Worm (Caenorhabditis elegans) whole organism, L4 larva: ENCODE data around the gene nuo-4.

Experiments
- Y105C5A.15 ChIP-seq: fragments of 200-800 bp; sonication (Bioruptor generic); IDR thresholded peaks from 2 replicates; pipeline ENCODE4 v1.3.6; 2022; ENCODE audit warnings: missing genetic modification characterization, missing compliant biosample characterization
- lin-13 ChIP-seq: fragments of 150-350 bp; optimal IDR thresholded peaks from 2 replicates; lab custom pipeline; 2014; ENCODE audit warnings: missing biosample characterization, missing genetic modification reagents, missing genetic modification characterization
- nhr-237 ChIP-seq: sonication (generic microtip); optimal IDR thresholded peaks from 2 replicates; lab custom pipeline; 2017; ENCODE audit warnings: missing biosample characterization, missing genetic modification characterization
- nhr-77 ChIP-seq: fragments of 150-350 bp; optimal IDR thresholded peaks from 2 replicates; lab custom pipeline; 2014; ENCODE audit warnings: missing biosample characterization, missing genetic modification characterization
- snpc-4 ChIP-seq: fragments of 150-350 bp; optimal IDR thresholded peaks from 2 replicates; lab custom pipeline; 2014; ENCODE audit warnings: missing biosample characterization, missing genetic modification characterization
- unc-39 ChIP-seq: sonication (generic microtip); optimal IDR thresholded peaks from 2 replicates; lab custom pipeline; 2017; ENCODE audit warnings: missing biosample characterization, missing genetic modification characterization
- unc-62 ChIP-seq, 3 experiments: fragments of 150-350 bp in 1 of 3; sonication (generic microtip); optimal IDR thresholded peaks in 2 of 3; peaks in 1 of 3; 1 replicate in 1 of 3; 2 replicates in 2 of 3; lab custom pipeline; 2014 to 2017; ENCODE audit warnings: missing biosample characterization in 3 of 3, missing genetic modification characterization in 3 of 3, missing genetic modification reagents in 3 of 3, missing genotype in 1 of 3

DNA sequence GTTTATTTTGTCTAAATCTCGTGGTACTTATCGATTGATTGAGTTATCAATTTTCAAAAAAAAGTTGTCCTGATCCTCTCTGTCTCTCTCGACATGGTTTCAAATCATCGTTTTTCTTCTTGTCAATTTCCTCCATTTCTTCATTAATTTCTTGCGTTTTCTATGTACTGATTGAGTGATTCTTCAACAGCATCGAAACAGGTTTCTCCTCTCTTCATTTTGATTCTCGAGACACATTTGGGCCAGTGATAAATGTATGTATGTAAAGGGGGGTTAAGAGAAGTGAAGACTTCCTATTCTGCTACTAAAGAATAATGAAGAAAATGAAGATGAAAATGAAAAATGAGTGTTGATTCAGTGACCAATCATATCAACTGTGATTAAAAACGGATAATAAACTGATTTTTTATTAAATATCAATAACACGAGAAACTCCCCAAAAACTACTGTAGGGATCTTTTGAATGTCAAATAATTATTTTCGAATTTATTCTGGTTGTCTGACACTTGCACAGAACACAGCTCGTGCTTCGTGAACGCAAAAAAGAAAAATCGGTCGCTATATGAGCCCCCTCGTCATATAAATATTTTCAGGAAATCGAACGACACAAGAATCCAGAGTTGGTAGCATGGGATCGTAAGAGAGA is 44.6 kb upstream of the nuo-4 start:
- no peak for TF ChIP-seq nhr-77 (tag; lab: Kevin White, UChicago)
- no peak for TF ChIP-seq Y105C5A.15 (GFP tag; lab: Robert Waterston, UW)
- TF ChIP-seq nhr-237 (tag; lab: Kevin White, UChicago), result no peak
- no peak for TF ChIP-seq lin-13 (GFP tag; lab: Kevin White, UChicago)
- TF ChIP-seq snpc-4 (tag; lab: Kevin White, UChicago), result no peak
- no peak for TF ChIP-seq unc-39 (tag; lab: Kevin White, UChicago)
- TF ChIP-seq unc-62 (GFP tag; optimal IDR thresholded peaks at IDR 0.05 in 1 of 2; lab: Kevin White, UChicago), result no peak
- no peak for TF ChIP-seq unc-62 (tag; optimal IDR thresholded peaks at IDR 0.05; lab: Kevin White, UChicago)
